Fruit fly (Drosophila melanogaster) whole organism, embryonic: ENCODE data around the gene Pph13.

Experiments
- CG2678 ChIP-seq: fragments of 200-800 bp; sonication (Bioruptor generic); optimal IDR thresholded peaks from 3 replicates; lab custom pipeline; 2019; ENCODE audit warnings: missing biosample characterization, mild to moderate bottlenecking, missing genetic modification characterization, moderate library complexity
- Sox102F ChIP-seq: fragments of 200-800 bp; sonication (Bioruptor generic); optimal IDR thresholded peaks from 2 replicates; lab custom pipeline; 2018; ENCODE audit warnings: missing biosample characterization, mild to moderate bottlenecking, missing genetic modification characterization, moderate library complexity

dm6 chr2L:608143-608542 lies 30.9 kb downstream of the Pph13 start:
- TF ChIP-seq Sox102F (GFP tag; lab: Kevin White, UChicago) (no peak), CG2678 (tag; lab: Kevin White, UChicago) (no peak)
